Fruit fly (Drosophila melanogaster): ENCODE measurements around the gene tx.

tx gene

dm6 chr3R:26462173-26462959, 21.8 kb downstream of the tx start (continued):
- TF ChIP-seq oc (tag; optimal IDR thresholded peaks at IDR 0.05) (peak; percentile 3), ttk (GFP tag; IDR thresholded peaks at IDR 0.05) (no peak), CG1647 (GFP tag; optimal IDR thresholded peaks at IDR 0.05) (no peak), CG32532 (GFP tag; IDR thresholded peaks at IDR 0.05) (peak; percentile 64; the same call in 1 of the 2 replicates), z (GFP tag; IDR thresholded peaks at IDR 0.05) (no peak), CG12659 (GFP tag; optimal IDR thresholded peaks at IDR 0.05) (peak; percentile 42), CG33557 (GFP tag; optimal IDR thresholded peaks at IDR 0.05) (no peak), prd (optimal IDR thresholded peaks at IDR 0.05) (no peak), prd (GFP tag; IDR thresholded peaks at IDR 0.05) (no peak), Pdp1 (GFP tag; optimal IDR thresholded peaks at IDR 0.05) (peak in 1 of 2 experiments; percentile 29), Stat92E (GFP tag; optimal IDR thresholded peaks at IDR 0.05) (no peak), Sox102F (GFP tag; optimal IDR thresholded peaks at IDR 0.05) (peak; percentile 34), Fer3 (tag; optimal IDR thresholded peaks at IDR 0.05) (peak; percentile 33), jigr1 (GFP tag; IDR thresholded peaks at IDR 0.05) (no peak), en (GFP tag; optimal IDR thresholded peaks at IDR 0.05) (no peak), CG17385 (GFP tag; optimal IDR thresholded peaks at IDR 0.05) (peak; percentile 43), CG15479 (GFP tag; optimal IDR thresholded peaks at IDR 0.05) (no peak), CG4328 (GFP tag; optimal IDR thresholded peaks at IDR 0.05) (peak; percentile 6), pan (optimal IDR thresholded peaks at IDR 0.05) (no peak), pan (GFP tag; optimal IDR thresholded peaks at IDR 0.05 in 1 of 2, IDR thresholded peaks at IDR 0.05 in 1 of 2) (peak in 1 of 2 experiments; percentile 59), Ets65A (GFP tag) (no peak), CoRest (tag; optimal IDR thresholded peaks at IDR 0.05) (no peak), Hr78 (GFP tag; optimal IDR thresholded peaks at IDR 0.05) (no peak), Fer2 (tag; optimal IDR thresholded peaks at IDR 0.05) (no peak), zen (tag; optimal IDR thresholded peaks at IDR 0.05) (no peak), CG2202 (tag; optimal IDR thresholded peaks at IDR 0.05) (no peak), ara (GFP tag; IDR thresholded peaks at IDR 0.05) (0 out of 2 replicates have a peak, but pooled peaks have one; percentile 16), CG4707 (GFP tag; optimal IDR thresholded peaks at IDR 0.05) (no peak), Jarid2 (GFP tag; optimal IDR thresholded peaks at IDR 0.05) (no peak), unpg (GFP tag; optimal IDR thresholded peaks at IDR 0.05) (peak; percentile 37), gem (tag; optimal IDR thresholded peaks at IDR 0.05) (peak; percentile 62), CG2678 (tag; optimal IDR thresholded peaks at IDR 0.05) (peak; percentile 61), Tbp (GFP tag; optimal IDR thresholded peaks at IDR 0.05) (no peak), hb (GFP tag; IDR thresholded peaks at IDR 0.05; ENCODE audit: partially characterized antibody) (no peak), D19A (tag; optimal IDR thresholded peaks at IDR 0.05) (no peak), CG4617 (GFP tag; optimal IDR thresholded peaks at IDR 0.05; ENCODE audit: borderline replicate concordance) (no peak), gsb-n (tag; optimal IDR thresholded peaks at IDR 0.05) (no peak), ase (GFP tag; IDR thresholded peaks at IDR 0.05) (no peak), CG31224 (GFP tag; IDR thresholded peaks at IDR 0.05) (no peak), NK7.1 (GFP tag; optimal IDR thresholded peaks at IDR 0.05) (no peak), Lhr (GFP tag; optimal IDR thresholded peaks at IDR 0.05) (no peak), Hmr (GFP tag; optimal IDR thresholded peaks at IDR 0.05) (peak; percentile 30), Dp (GFP tag; optimal IDR thresholded peaks at IDR 0.05) (no peak), CG8944 (GFP tag; optimal IDR thresholded peaks at IDR 0.05) (no peak), chn (GFP tag; optimal IDR thresholded peaks at IDR 0.05) (no peak), CG17328 (GFP tag; IDR thresholded peaks at IDR 0.05) (0 out of 2 replicates have a peak, but pooled peaks have one; percentile 31), Dbx (GFP tag; IDR thresholded peaks at IDR 0.05) (no peak), MTF-1 (GFP tag; optimal IDR thresholded peaks at IDR 0.05; ENCODE audit: borderline replicate concordance) (no peak)
